Fruit fly (Drosophila melanogaster) whole organism, wandering third instar larva: ENCODE results near the gene NT1.

Experiments
- Dif ChIP-seq: fragments of 200-275, 200-300 bp; sonication (Bioruptor generic); optimal IDR thresholded peaks from 2 replicates; lab custom pipeline; 2018; ENCODE audit warnings: missing biosample characterization, missing genetic modification characterization; ENCODE audit not compliant: partially characterized antibody
- Mio ChIP-seq: sonication (Bioruptor generic); optimal IDR thresholded peaks from 2 replicates; lab custom pipeline; 2016; ENCODE audit warnings: missing biosample characterization, missing genetic modification characterization
- OdsH ChIP-seq: fragments of 200-800 bp; sonication (Bioruptor generic); optimal IDR thresholded peaks from 2 replicates; lab custom pipeline; 2016; ENCODE audit warnings: missing biosample characterization, mild to moderate bottlenecking, missing genetic modification characterization
- dmrt93B ChIP-seq: fragments of 200-800 bp; sonication (Bioruptor generic); optimal IDR thresholded peaks from 2 replicates; lab custom pipeline; 2018; ENCODE audit warnings: missing biosample characterization, mild to moderate bottlenecking, missing genetic modification characterization
- h ChIP-seq: fragments of 200-800 bp; sonication (Bioruptor generic); optimal IDR thresholded peaks from 3 replicates; lab custom pipeline; 2016; ENCODE audit warnings: missing biosample characterization, mild to moderate bottlenecking, missing genetic modification characterization
- usp ChIP-seq: fragments of >200 bp; optimal IDR thresholded peaks from 2 replicates; lab custom pipeline; 2017; ENCODE audit warnings: missing biosample characterization, missing genetic modification characterization
- woc ChIP-seq: sonication (Bioruptor generic); optimal IDR thresholded peaks from 2 replicates; lab custom pipeline; 2016; ENCODE audit warnings: missing biosample characterization, mild to moderate bottlenecking, missing genetic modification characterization

DNA sequence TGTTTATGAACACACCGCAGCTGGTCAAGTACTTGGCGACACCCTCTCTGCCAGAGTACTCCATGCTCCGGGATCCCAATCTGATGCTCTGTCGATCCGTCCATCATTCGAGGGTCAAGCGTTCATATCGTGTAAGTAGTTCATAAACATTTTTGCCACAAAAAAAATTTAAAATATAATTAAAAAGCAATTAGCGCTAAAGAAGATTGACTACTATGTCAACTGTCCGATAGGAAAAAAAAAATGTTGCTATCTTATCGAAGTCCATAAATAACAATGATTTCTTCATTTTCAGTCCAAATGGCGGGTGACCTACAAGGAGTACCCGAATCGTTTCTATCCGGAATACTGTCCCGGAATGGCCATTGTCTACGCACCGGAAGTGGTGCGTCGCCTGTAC lies 43.6 kb upstream of the NT1 start:
- no peak for TF ChIP-seq usp (GFP tag; lab: Kevin White, UChicago)
- no peak for TF ChIP-seq Dif (GFP tag; lab: Kevin White, UChicago)
- no peak for TF ChIP-seq OdsH
- no peak for TF ChIP-seq h (GFP tag; lab: Kevin White, UChicago)
- no peak for TF ChIP-seq dmrt93B (GFP tag; lab: Kevin White, UChicago)
- no peak for TF ChIP-seq woc (GFP tag; lab: Kevin White, UChicago)
- TF ChIP-seq Mio (GFP tag; lab: Kevin White, UChicago) = no peak
